Worm (Caenorhabditis elegans): ENCODE measurements around the gene istr-1.
A peak's percentile ranks its signal among the peaks of the same experiment; 100 is the strongest.

istr-1 gene

ce11 chrV:12728062-12728665, 30.5 kb downstream of the istr-1 start, which contains the start of the genes rpl-28 and mrpl-49 (continued):
- TF ChIP-seq eor-1 (tag; optimal IDR thresholded peaks at IDR 0.05) (no peak), fkh-10 (GFP tag; optimal IDR thresholded peaks at IDR 0.05) (peak; percentile 49), elt-3 (tag; optimal IDR thresholded peaks at IDR 0.05) (no peak), ztf-4 (tag; optimal IDR thresholded peaks at IDR 0.05) (no peak), lsy-12 (tag; optimal IDR thresholded peaks at IDR 0.05) (peak; percentile 30), jun-1 (tag; optimal IDR thresholded peaks at IDR 0.05) (peak; percentile 38), snpc-4 (tag; optimal IDR thresholded peaks at IDR 0.05) (peak; percentile 91), zag-1 (tag; optimal IDR thresholded peaks at IDR 0.05) (no peak), nhr-12 (tag; optimal IDR thresholded peaks at IDR 0.05) (no peak), nhr-25 (tag; optimal IDR thresholded peaks at IDR 0.05) (peak; percentile 90), nhr-23 (tag; optimal IDR thresholded peaks at IDR 0.05) (peak; percentile 93), ZK546.5 (tag; optimal IDR thresholded peaks at IDR 0.05) (no peak), egl-5 (tag; optimal IDR thresholded peaks at IDR 0.05) (peak; percentile 95), egl-27 (tag; optimal IDR thresholded peaks at IDR 0.05) (no peak), nfya-1 (tag; optimal IDR thresholded peaks at IDR 0.05; ENCODE audit: insufficient read depth) (peak; percentile 89), ceh-82 (tag; optimal IDR thresholded peaks at IDR 0.05) (no peak), ztf-11 (tag; optimal IDR thresholded peaks at IDR 0.05) (no peak)

- no peak for TF ChIP-seq eor-1 (tag; optimal IDR thresholded peaks at IDR 0.05)
- TF ChIP-seq egl-27 (tag; optimal IDR thresholded peaks at IDR 0.05), result no peak
- no peak for TF ChIP-seq ZK546.5 (tag; optimal IDR thresholded peaks at IDR 0.05)
- no peak for TF ChIP-seq nhr-77 (tag; optimal IDR thresholded peaks at IDR 0.05)
- TF ChIP-seq egl-5 (tag; optimal IDR thresholded peaks at IDR 0.05), result no peak
Measured at ce11 chrV:12729220-12729619, 31.6 kb downstream of the istr-1 start, which contains the start of gene R11D1.10. Gene R11D1.10, plus strand, starts transcription at chrV:12729520.

- TF ChIP-seq elt-2 (tag; optimal IDR thresholded peaks at IDR 0.05) (peak; percentile 87), ZK546.5 (tag; optimal IDR thresholded peaks at IDR 0.05) (no peak), pha-4 (tag; optimal IDR thresholded peaks at IDR 0.05) (peak; percentile 23), ztf-11 (tag; optimal IDR thresholded peaks at IDR 0.05) (no peak), pqm-1 (tag; optimal IDR thresholded peaks at IDR 0.05) (peak; percentile 77)
Measured at ce11 chrV:12732734-12733133, 35.1 kb downstream of the istr-1 start.

- TF ChIP-seq elt-2 (tag; optimal IDR thresholded peaks at IDR 0.05), result peak; percentile 79
- TF ChIP-seq jun-1 (tag; optimal IDR thresholded peaks at IDR 0.05), result peak; percentile 54
- TF ChIP-seq R02D3.7 (tag; optimal IDR thresholded peaks at IDR 0.05), result no peak
- no peak for TF ChIP-seq lin-15B (tag; optimal IDR thresholded peaks at IDR 0.05)
- TF ChIP-seq nhr-11 (tag; optimal IDR thresholded peaks at IDR 0.05), result no peak
- no peak for TF ChIP-seq unc-62 (GFP tag; optimal IDR thresholded peaks at IDR 0.05)
- TF ChIP-seq ceh-16 (tag; optimal IDR thresholded peaks at IDR 0.05), result no peak
- no peak for TF ChIP-seq nhr-25 (tag; optimal IDR thresholded peaks at IDR 0.05)
- TF ChIP-seq pha-4 (tag; optimal IDR thresholded peaks at IDR 0.05), result peak; percentile 12
- no peak for TF ChIP-seq unc-39 (tag; optimal IDR thresholded peaks at IDR 0.05)
- no peak for TF ChIP-seq elt-1 (tag; optimal IDR thresholded peaks at IDR 0.05)
- TF ChIP-seq fkh-2 (tag; optimal IDR thresholded peaks at IDR 0.05), result no peak
- TF ChIP-seq pqm-1 (tag; optimal IDR thresholded peaks at IDR 0.05), result peak; percentile 86
- no peak for TF ChIP-seq tbx-2 (tag; optimal IDR thresholded peaks at IDR 0.05)
- no peak for TF ChIP-seq nhr-77 (tag; optimal IDR thresholded peaks at IDR 0.05)
- TF ChIP-seq mml-1 (tag; optimal IDR thresholded peaks at IDR 0.05), result no peak
- no peak for TF ChIP-seq daf-12 (tag; optimal IDR thresholded peaks at IDR 0.05)
- TF ChIP-seq elt-3 (tag; optimal IDR thresholded peaks at IDR 0.05), result peak in 1 of 3 experiments; percentile 26
- no peak for TF ChIP-seq zag-1 (tag; optimal IDR thresholded peaks at IDR 0.05)
- TF ChIP-seq egl-27 (tag; optimal IDR thresholded peaks at IDR 0.05), result no peak
- no peak for TF ChIP-seq ZK546.5 (tag; optimal IDR thresholded peaks at IDR 0.05)
- no peak for TF ChIP-seq fkh-10 (GFP tag; optimal IDR thresholded peaks at IDR 0.05)
- TF ChIP-seq snpc-4 (tag; optimal IDR thresholded peaks at IDR 0.05), result no peak
- no peak for TF ChIP-seq nhr-43 (tag; optimal IDR thresholded peaks at IDR 0.05; ENCODE audit: poor library complexity, severe bottlenecking)
- no peak for TF ChIP-seq nhr-28 (tag; optimal IDR thresholded peaks at IDR 0.05)
- no peak for TF ChIP-seq nhr-12 (tag; optimal IDR thresholded peaks at IDR 0.05)
- TF ChIP-seq aly-2 (tag; optimal IDR thresholded peaks at IDR 0.05), result no peak
- no peak for TF ChIP-seq ceh-82 (tag; optimal IDR thresholded peaks at IDR 0.05)
- no peak for TF ChIP-seq lin-39 (tag; optimal IDR thresholded peaks at IDR 0.05)
- TF ChIP-seq ztf-11 (tag; optimal IDR thresholded peaks at IDR 0.05), result no peak
Measured at ce11 chrV:12733465-12734248, 36.0 kb downstream of the istr-1 start, which contains the start of the genes dhs-21 and xbx-9. Gene dhs-21, minus strand, starts transcription at chrV:12733645. Gene xbx-9, plus strand, starts transcription at chrV:12734198.
